Worm (Caenorhabditis elegans): Measurements from ENCODE around the gene cpin-1.

ce11 chrIV:9499636-9500035 is 49.2 kb downstream of the cpin-1 start:
- TF ChIP-seq pes-1 (GFP tag; IDR thresholded peaks at IDR 0.05) (no peak), ama-1 (optimal IDR thresholded peaks at IDR 0.05) (no peak), scrt-1 (GFP tag; IDR thresholded peaks at IDR 0.05) (no peak), ets-7 (tag; optimal IDR thresholded peaks at IDR 0.05) (no peak)

Measured in whole organism, early embryonic.